Fruit fly (Drosophila melanogaster): Measurements from ENCODE around the gene Cyp4ae1.

Cyp4ae1 gene

dm6 chrX:2134965-2135758, 43.6 kb upstream of the Cyp4ae1 start (continued):
- TF ChIP-seq CG13123 (GFP tag; optimal IDR thresholded peaks at IDR 0.05) = peak; percentile 71
- TF ChIP-seq CG3726 (GFP tag; IDR thresholded peaks at IDR 0.05) = peak; percentile 61; the same call in 1 of the 3 replicates
- TF ChIP-seq CG1602 (GFP tag; optimal IDR thresholded peaks at IDR 0.05) = peak; percentile 84
- TF ChIP-seq gro (GFP tag; optimal IDR thresholded peaks at IDR 0.05) = peak; percentile 69
- no peak for TF ChIP-seq bbx (GFP tag; IDR thresholded peaks at IDR 0.05; ENCODE audit: partially characterized antibody)
- TF ChIP-seq pzg (GFP tag; optimal IDR thresholded peaks at IDR 0.05) = peak; percentile 2
- peak; percentile 90 for TF ChIP-seq CG12769 (tag; optimal IDR thresholded peaks at IDR 0.05)
- no peak for TF ChIP-seq CG42726 (GFP tag; IDR thresholded peaks at IDR 0.05; ENCODE audit: partially characterized antibody)
- peak; percentile 86 for TF ChIP-seq Hsf (GFP tag; optimal IDR thresholded peaks at IDR 0.05)
- peak; percentile 64 for TF ChIP-seq CG4617 (GFP tag; optimal IDR thresholded peaks at IDR 0.05; ENCODE audit: borderline replicate concordance)
- TF ChIP-seq tll (GFP tag; optimal IDR thresholded peaks at IDR 0.05) = peak in 1 of 2 experiments; percentile 3
- peak; percentile 86 for TF ChIP-seq CG15011 (GFP tag; optimal IDR thresholded peaks at IDR 0.05)
- peak; percentile 62 for TF ChIP-seq her (GFP tag; optimal IDR thresholded peaks at IDR 0.05)
- peak; percentile 90 for TF ChIP-seq Sox102F (GFP tag; optimal IDR thresholded peaks at IDR 0.05)
- peak; percentile 61 for TF ChIP-seq tup (GFP tag; optimal IDR thresholded peaks at IDR 0.05)
- peak; percentile 70 for TF ChIP-seq ERR (GFP tag; optimal IDR thresholded peaks at IDR 0.05)
- no peak for TF ChIP-seq CG6791 (GFP tag; IDR thresholded peaks at IDR 0.05; ENCODE audit: partially characterized antibody)
- TF ChIP-seq CG15601 (tag; optimal IDR thresholded peaks at IDR 0.05) = peak; percentile 88
- TF ChIP-seq sim (GFP tag; IDR thresholded peaks at IDR 0.05) = peak; percentile 64
- TF ChIP-seq Gug (GFP tag; IDR thresholded peaks at IDR 0.05) = peak; percentile 46; the same call in 3 of the 4 replicates
- TF ChIP-seq CG12071 (GFP tag; optimal IDR thresholded peaks at IDR 0.05) = peak; percentile 84
- peak; percentile 83 for TF ChIP-seq chn (GFP tag; optimal IDR thresholded peaks at IDR 0.05)
- peak; percentile 91 for TF ChIP-seq CG33557 (GFP tag; optimal IDR thresholded peaks at IDR 0.05)
- no peak for TF ChIP-seq zen2 (GFP tag; IDR thresholded peaks at IDR 0.05; ENCODE audit: partially characterized antibody)
- TF ChIP-seq da (GFP tag; optimal IDR thresholded peaks at IDR 0.05) = peak; percentile 53
- peak; percentile 32 for TF ChIP-seq CG9876 (GFP tag; optimal IDR thresholded peaks at IDR 0.05)
- peak; percentile 82 for TF ChIP-seq klu (GFP tag; IDR thresholded peaks at IDR 0.05)
- peak; percentile 83 for TF ChIP-seq slou (GFP tag; optimal IDR thresholded peaks at IDR 0.05)
- peak; percentile 92 for TF ChIP-seq Oli (tag; optimal IDR thresholded peaks at IDR 0.05)
- peak; percentile 93 for TF ChIP-seq CG11504 (tag; optimal IDR thresholded peaks at IDR 0.05)
- peak; percentile 78 for TF ChIP-seq CG9437 (GFP tag; optimal IDR thresholded peaks at IDR 0.05)
- TF ChIP-seq B-H1 (GFP tag; IDR thresholded peaks at IDR 0.05) = peak; percentile 69
- TF ChIP-seq Jarid2 (GFP tag; optimal IDR thresholded peaks at IDR 0.05) = peak; percentile 63
- TF ChIP-seq Antp (GFP tag; optimal IDR thresholded peaks at IDR 0.05) = peak; percentile 78
- TF ChIP-seq CG1233 (GFP tag; optimal IDR thresholded peaks at IDR 0.05) = peak; percentile 91
- peak; percentile 98 for TF ChIP-seq sens (GFP tag)
- no peak for TF ChIP-seq CG16779 (GFP tag; IDR thresholded peaks at IDR 0.05)
- peak; percentile 83 for TF ChIP-seq fu2 (GFP tag; optimal IDR thresholded peaks at IDR 0.05)
- peak in 1 of 3 experiments; percentile 52 for TF ChIP-seq Stat92E (GFP tag; optimal IDR thresholded peaks at IDR 0.05)
- TF ChIP-seq MTF-1 (GFP tag; optimal IDR thresholded peaks at IDR 0.05; ENCODE audit: borderline replicate concordance) = peak; percentile 83
- TF ChIP-seq onecut (GFP tag; IDR thresholded peaks at IDR 0.05) = peak; percentile 77
- no peak for TF ChIP-seq Sin3A (optimal IDR thresholded peaks at IDR 0.05)
- peak; percentile 87 for TF ChIP-seq fd96Cb (tag; optimal IDR thresholded peaks at IDR 0.05)
- no peak for TF ChIP-seq CG8478 (optimal IDR thresholded peaks at IDR 0.05)
- peak; percentile 78 for TF ChIP-seq sqz (GFP tag; optimal IDR thresholded peaks at IDR 0.05)
- TF ChIP-seq CG18262 (tag; optimal IDR thresholded peaks at IDR 0.05) = peak; percentile 92
- no peak for TF ChIP-seq inv (GFP tag; IDR thresholded peaks at IDR 0.05; ENCODE audit: partially characterized antibody)
- peak; percentile 63 for TF ChIP-seq fd102C (GFP tag; optimal IDR thresholded peaks at IDR 0.05)
- TF ChIP-seq Hr39 (optimal IDR thresholded peaks at IDR 0.05) = no peak
